Worm (Caenorhabditis elegans): ENCODE measurements around the gene tpan-1.

DNA sequence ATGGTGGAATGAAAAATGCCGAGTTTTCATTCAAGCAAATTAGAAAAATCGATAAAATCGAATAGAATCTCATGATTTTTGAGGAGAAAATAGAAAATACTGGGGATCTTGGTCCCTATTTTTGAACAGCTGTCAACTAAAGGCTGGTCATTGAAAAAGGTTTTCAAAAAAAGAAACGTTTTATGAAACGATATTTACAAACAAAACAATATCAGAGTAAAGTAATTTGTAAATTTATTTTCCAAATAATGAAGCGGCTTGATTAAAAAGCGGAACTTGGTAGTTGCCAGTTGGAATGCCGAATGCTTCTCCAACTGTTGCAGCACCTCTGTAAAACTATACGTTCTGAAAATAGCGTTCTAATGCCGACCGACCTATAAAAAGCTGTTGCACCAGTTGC is 15.7 kb upstream of the tpan-1 start, which contains the start of gene F38A6.5:
- no peak for TF ChIP-seq nhr-12 (tag; optimal IDR thresholded peaks at IDR 0.05)
- no peak for TF ChIP-seq ama-1 (optimal IDR thresholded peaks at IDR 0.05)
- no peak for TF ChIP-seq nhr-11 (tag; optimal IDR thresholded peaks at IDR 0.05)
- TF ChIP-seq lin-39 (tag; optimal IDR thresholded peaks at IDR 0.05), result no peak
- TF ChIP-seq ceh-90 (tag; optimal IDR thresholded peaks at IDR 0.05), result no peak
- TF ChIP-seq C34B4.2 (tag; optimal IDR thresholded peaks at IDR 0.05), result no peak
- no peak for TF ChIP-seq mab-9 (GFP tag; IDR thresholded peaks at IDR 0.05)

Measured in whole organism, L1 larva.